Worm (Caenorhabditis elegans): ENCODE data around the gene T05B4.10.

DNA sequence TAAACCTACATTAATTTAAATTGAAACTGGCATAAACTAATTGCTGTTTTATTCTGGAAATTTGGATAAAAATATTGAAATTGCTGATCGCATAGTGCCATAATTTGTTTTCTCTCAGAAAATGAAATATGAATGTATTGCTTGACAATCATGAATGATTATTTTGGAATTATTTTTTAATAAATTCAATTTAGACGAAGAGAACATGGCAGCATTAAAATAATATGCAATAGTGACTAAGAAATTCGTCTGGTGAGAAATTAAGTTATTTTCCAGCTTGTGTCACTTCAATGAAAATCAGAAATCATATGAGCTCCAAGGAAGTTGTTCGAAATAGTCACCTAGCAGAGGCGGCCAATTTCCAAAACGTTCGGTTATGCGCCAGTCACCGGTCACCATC is 5.9 kb downstream of the T05B4.10 start, which contains the start of gene srw-133:
- TF ChIP-seq nhr-237 (tag; optimal IDR thresholded peaks at IDR 0.05) (no peak), ztf-11 (tag; optimal IDR thresholded peaks at IDR 0.05) (no peak), lin-13 (GFP tag; optimal IDR thresholded peaks at IDR 0.05) (no peak), R02D3.7 (tag; optimal IDR thresholded peaks at IDR 0.05) (no peak), ztf-4 (tag; optimal IDR thresholded peaks at IDR 0.05) (no peak), nhr-11 (tag; optimal IDR thresholded peaks at IDR 0.05) (no peak), nhr-10 (tag; optimal IDR thresholded peaks at IDR 0.05) (no peak), nhr-77 (tag; optimal IDR thresholded peaks at IDR 0.05) (no peak), skn-1 (tag; optimal IDR thresholded peaks at IDR 0.05) (no peak), unc-62 (GFP tag; optimal IDR thresholded peaks at IDR 0.05) (no peak), unc-39 (tag; optimal IDR thresholded peaks at IDR 0.05) (no peak), ama-1 (optimal IDR thresholded peaks at IDR 0.05) (no peak), mab-5 (tag; optimal IDR thresholded peaks at IDR 0.05) (no peak), nhr-23 (tag; optimal IDR thresholded peaks at IDR 0.05) (no peak)
